Worm (Caenorhabditis elegans): ENCODE results near the gene C24D10.5.
"Not testable (repeated sequence)": the region's sequence is repeated elsewhere in the genome, so short reads cannot be mapped to it uniquely, and the experiment has no call there.

The C24D10.5 gene

DNA sequence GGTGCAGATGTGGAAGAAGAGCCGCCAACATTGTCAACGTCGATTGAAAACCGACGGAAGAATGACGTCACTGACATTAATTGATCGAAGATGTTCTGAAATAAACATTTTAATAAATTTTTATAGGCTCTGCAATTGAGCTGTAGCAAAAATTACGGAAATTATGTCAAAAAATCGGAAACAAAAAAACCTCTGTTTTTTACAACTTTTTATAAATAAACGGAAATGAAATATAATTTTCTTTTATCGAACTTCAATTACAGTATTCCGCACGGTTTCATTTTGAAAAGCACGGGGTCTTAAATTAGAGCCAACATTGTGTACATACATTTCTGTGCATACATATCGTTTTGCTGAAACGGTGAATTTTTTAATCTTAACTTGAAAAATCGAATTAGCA, 2.5 kb downstream of the C24D10.5 start, which contains the start of gene soc-2:
soc-2 (minus strand) TSS at position 101 of the 400 bp plus-strand sequence.
- TF ChIP-seq nhr-25 (tag; optimal IDR thresholded peaks at IDR 0.05), result no peak
- no peak for TF ChIP-seq snpc-4 (tag; optimal IDR thresholded peaks at IDR 0.05)
- no peak for TF ChIP-seq nhr-67 (tag; optimal IDR thresholded peaks at IDR 0.05)
- no peak for TF ChIP-seq zag-1 (tag; optimal IDR thresholded peaks at IDR 0.05)
- no peak for TF ChIP-seq nhr-11 (tag; optimal IDR thresholded peaks at IDR 0.05)
- TF ChIP-seq tbx-2 (tag; optimal IDR thresholded peaks at IDR 0.05), result no peak
- no peak for TF ChIP-seq daf-12 (tag; optimal IDR thresholded peaks at IDR 0.05)

DNA sequence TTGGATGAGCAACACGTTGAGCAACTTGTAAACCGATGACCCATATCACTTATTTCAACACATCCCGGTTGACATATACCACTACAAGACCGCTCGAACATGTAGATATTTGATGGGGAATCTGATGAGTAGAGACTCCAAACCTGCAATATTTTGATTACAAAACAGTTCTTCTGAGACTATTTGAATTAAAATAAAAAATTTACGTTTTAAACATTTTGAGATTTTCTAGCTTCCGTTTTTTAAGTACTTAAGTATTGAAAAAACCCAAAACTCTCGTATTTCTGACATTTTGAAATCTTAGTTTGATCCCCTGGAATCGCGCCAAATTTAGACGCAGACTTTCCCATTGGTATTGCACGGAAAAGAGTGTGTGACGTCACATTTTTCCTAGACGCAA, 7.3 kb downstream of the C24D10.5 start, which contains the start of gene C24D10.49:
C24D10.49 (minus strand) TSS at position 101 of the 400 bp plus-strand sequence.
- TF ChIP-seq unc-62 (GFP tag; optimal IDR thresholded peaks at IDR 0.05), result no peak
- no peak for TF ChIP-seq egl-27 (tag; optimal IDR thresholded peaks at IDR 0.05)
- no peak for TF ChIP-seq pha-4 (tag; optimal IDR thresholded peaks at IDR 0.05)
- TF ChIP-seq ztf-11 (tag; optimal IDR thresholded peaks at IDR 0.05), result no peak
- TF ChIP-seq elt-1 (tag; optimal IDR thresholded peaks at IDR 0.05), result no peak
- TF ChIP-seq elt-2 (tag; optimal IDR thresholded peaks at IDR 0.05), result no peak
- no peak for TF ChIP-seq ZK546.5 (tag; optimal IDR thresholded peaks at IDR 0.05)
- TF ChIP-seq R02D3.7 (tag; optimal IDR thresholded peaks at IDR 0.05), result no peak
- TF ChIP-seq jun-1 (tag; optimal IDR thresholded peaks at IDR 0.05), result no peak
- no peak for TF ChIP-seq ceh-9 (tag; optimal IDR thresholded peaks at IDR 0.05)

DNA sequence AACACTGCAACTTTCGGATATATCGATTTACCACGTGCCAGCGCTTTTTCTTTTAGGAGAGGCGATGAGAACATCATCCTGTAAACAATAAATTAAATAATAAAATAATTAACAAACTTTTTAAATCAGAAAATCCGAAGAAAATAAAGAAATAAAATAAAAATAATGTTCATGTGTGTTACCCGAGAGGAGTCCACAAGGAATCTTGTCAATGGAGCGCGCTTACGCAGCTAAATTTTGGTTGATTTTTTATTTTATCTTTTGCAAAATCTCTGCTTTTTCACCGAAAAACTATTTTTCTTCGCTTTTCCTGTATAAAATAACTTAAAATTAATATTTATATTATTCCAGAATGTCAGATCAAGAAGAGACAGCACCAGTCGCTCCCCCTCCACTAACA, 10.3 kb downstream of the C24D10.5 start, which contains the start of the genes C24D10.6 and C24D10.4:
C24D10.6 (minus strand) TSS at position 78 of the 400 bp plus-strand sequence.
C24D10.4 (plus strand) TSS at position 352 of the 400 bp plus-strand sequence.
- TF ChIP-seq lin-15B (tag; optimal IDR thresholded peaks at IDR 0.05) (peak; percentile 87), elt-1 (tag; optimal IDR thresholded peaks at IDR 0.05) (no peak), snpc-4 (tag; optimal IDR thresholded peaks at IDR 0.05) (peak; percentile 46), nhr-23 (tag; optimal IDR thresholded peaks at IDR 0.05) (peak; percentile 70), nfya-1 (tag; optimal IDR thresholded peaks at IDR 0.05; ENCODE audit: insufficient read depth) (peak; percentile 53), R02D3.7 (tag; optimal IDR thresholded peaks at IDR 0.05) (peak; percentile 42), daf-12 (tag; optimal IDR thresholded peaks at IDR 0.05) (no peak)

DNA sequence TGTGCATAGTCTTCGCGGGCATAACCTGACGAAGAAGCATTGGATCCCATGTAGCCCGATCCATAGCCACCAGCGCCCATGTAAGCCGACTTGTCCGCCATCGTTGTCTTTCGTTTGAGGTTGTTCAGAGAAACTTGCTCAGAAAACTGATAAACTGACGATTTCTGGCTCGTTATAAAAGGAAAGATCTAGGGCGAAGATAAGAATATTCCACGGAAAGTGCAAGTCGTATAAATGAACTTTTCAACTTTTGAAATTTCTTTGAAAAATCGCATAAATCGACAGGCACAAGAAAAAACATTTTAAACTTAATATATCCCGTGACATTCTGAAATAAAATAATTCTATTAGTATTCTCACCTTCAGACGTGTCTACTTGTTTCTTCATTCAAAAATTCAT, 13.0 kb downstream of the C24D10.5 start, which contains the start of the genes nspd-3 and C24D10.2:
nspd-3 (minus strand) TSS at position 101 of the 400 bp plus-strand sequence.
C24D10.2 (plus strand) TSS at position 399 of the 400 bp plus-strand sequence.
- not testable (repeated sequence) for TF ChIP-seq daf-12, egl-5, fkh-2 (tag; optimal IDR thresholded peaks at IDR 0.05)

DNA sequence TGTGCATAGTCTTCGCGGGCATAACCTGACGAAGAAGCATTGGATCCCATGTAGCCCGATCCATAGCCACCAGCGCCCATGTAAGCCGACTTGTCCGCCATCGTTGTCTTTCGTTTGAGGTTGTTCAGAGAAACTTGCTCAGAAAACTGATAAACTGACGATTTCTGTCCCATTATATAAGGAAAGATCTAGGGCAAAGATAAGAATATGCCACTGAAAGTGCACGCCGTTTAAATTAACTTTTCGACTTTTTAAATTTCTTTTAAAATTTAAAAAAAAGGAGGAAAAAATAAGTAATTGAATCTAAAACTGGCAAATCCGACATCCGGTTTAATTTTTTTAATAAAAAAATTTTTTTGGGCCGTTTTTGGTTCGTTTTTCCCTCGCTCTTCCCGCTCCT, 15.7 kb downstream of the C24D10.5 start, which contains the start of gene nspd-6:
nspd-6 (minus strand) TSS at position 101 of the 400 bp plus-strand sequence.
- not testable (repeated sequence) for TF ChIP-seq ama-1 (optimal IDR thresholded peaks at IDR 0.05); ceh-16 (tag; optimal IDR thresholded peaks at IDR 0.05); lin-39 (tag; optimal IDR thresholded peaks at IDR 0.05)

DNA sequence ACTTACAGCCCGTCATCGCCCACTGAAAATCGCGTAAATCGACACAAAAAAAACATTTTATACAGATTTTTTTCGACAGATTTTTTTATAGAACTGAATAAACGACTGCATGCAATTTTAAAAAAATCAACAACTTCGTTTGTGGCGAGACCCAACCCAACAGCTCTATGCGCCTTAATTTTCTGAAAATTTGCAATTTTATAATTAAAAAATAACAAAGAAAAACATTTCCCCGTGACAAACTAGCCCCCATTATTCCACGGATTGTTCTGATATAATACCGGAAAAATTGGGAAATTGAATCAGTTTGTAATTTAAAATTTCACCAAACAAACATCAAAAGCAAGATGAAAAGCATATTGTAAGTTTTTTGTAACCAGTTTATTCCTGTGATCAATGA, 16.1 kb downstream of the C24D10.5 start, which contains the start of gene ptp-5.1:
ptp-5.1 (plus strand) TSS at position 301 of the 400 bp plus-strand sequence.
- no peak for TF ChIP-seq elt-1 (tag; optimal IDR thresholded peaks at IDR 0.05)
- no peak for TF ChIP-seq ZK546.5 (tag; optimal IDR thresholded peaks at IDR 0.05)
- TF ChIP-seq pha-4 (tag; optimal IDR thresholded peaks at IDR 0.05), result no peak
- TF ChIP-seq hmg-11 (tag; optimal IDR thresholded peaks at IDR 0.05), result no peak
- TF ChIP-seq unc-39 (tag; optimal IDR thresholded peaks at IDR 0.05), result no peak
- TF ChIP-seq nhr-25 (tag; optimal IDR thresholded peaks at IDR 0.05), result no peak
- TF ChIP-seq nhr-23 (tag; optimal IDR thresholded peaks at IDR 0.05), result no peak
- TF ChIP-seq unc-62 (GFP tag; optimal IDR thresholded peaks at IDR 0.05), result no peak
- no peak for TF ChIP-seq daf-12 (tag; optimal IDR thresholded peaks at IDR 0.05)
- no peak for TF ChIP-seq tbx-2 (tag; optimal IDR thresholded peaks at IDR 0.05)
- TF ChIP-seq aly-2 (tag; optimal IDR thresholded peaks at IDR 0.05), result no peak
- TF ChIP-seq skn-1 (tag; optimal IDR thresholded peaks at IDR 0.05), result no peak

DNA sequence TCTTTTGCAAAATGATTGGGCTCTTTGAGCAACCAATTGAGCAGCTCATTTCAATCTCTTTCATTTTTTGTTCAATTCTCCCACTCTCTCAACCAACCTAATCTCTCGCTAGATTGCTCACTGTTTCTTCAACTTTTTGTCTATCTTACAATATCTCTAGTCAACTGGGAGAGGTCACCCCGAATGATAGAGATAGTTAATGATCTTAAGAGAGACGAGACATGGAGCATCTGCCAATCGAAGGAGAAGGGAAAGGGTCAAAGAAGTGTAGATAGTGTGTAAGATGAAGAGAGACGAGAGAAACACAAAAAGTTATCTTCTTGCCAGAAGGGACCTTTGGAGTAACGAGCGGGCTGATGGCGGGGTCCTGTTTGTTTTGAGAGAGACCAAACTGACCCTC, 19.4 kb downstream of the C24D10.5 start:
- TF ChIP-seq lin-39 (tag; optimal IDR thresholded peaks at IDR 0.05), result no peak
- peak; percentile 29 for TF ChIP-seq nfya-1 (tag; optimal IDR thresholded peaks at IDR 0.05; ENCODE audit: insufficient read depth)
- TF ChIP-seq fos-1 (tag; optimal IDR thresholded peaks at IDR 0.05), result no peak
- no peak for TF ChIP-seq sea-2 (GFP tag; optimal IDR thresholded peaks at IDR 0.05)
- no peak for TF ChIP-seq lin-15B (tag; optimal IDR thresholded peaks at IDR 0.05)
